Worm (Caenorhabditis elegans): Measurements from ENCODE around the gene W06F12.2.

ce11 chrIII:13682019-13682418, 49.5 kb downstream of the W06F12.2 start:
- TF ChIP-seq hmg-4 (GFP tag; optimal IDR thresholded peaks at IDR 0.05) = no peak
- no peak for TF ChIP-seq ama-1 (optimal IDR thresholded peaks at IDR 0.05)
- TF ChIP-seq B0310.2 (tag; optimal IDR thresholded peaks at IDR 0.05) = no peak
- no peak for TF ChIP-seq F13C5.2 (tag; optimal IDR thresholded peaks at IDR 0.05)
- no peak for TF ChIP-seq sea-1 (GFP tag; conservative IDR thresholded peaks at IDR 0.05)
- TF ChIP-seq flt-1 (GFP tag; IDR thresholded peaks at IDR 0.05) = no peak
- TF ChIP-seq ceh-36 (tag; optimal IDR thresholded peaks at IDR 0.05) = no peak

Data from whole organism, early embryonic.